Fruit fly (Drosophila melanogaster) whole organism, prepupa: ENCODE data around the gene mRpL37.

Experiments
- CG10631 ChIP-seq: fragments of 200-800 bp; sonication (Bioruptor generic); optimal IDR thresholded peaks from 2 replicates; lab custom pipeline; 2016; ENCODE audit warnings: missing biosample characterization, missing genetic modification characterization
- CG10669 ChIP-seq: fragments of 200-800 bp; sonication (Bioruptor generic); optimal IDR thresholded peaks from 3 replicates; lab custom pipeline; 2018; ENCODE audit warnings: missing biosample characterization, mild to moderate bottlenecking, missing genetic modification characterization, moderate library complexity
- CG11294 ChIP-seq: fragments of 200-800 bp; sonication (Bioruptor generic); IDR thresholded peaks from 2 replicates; pipeline ENCODE4 v1.3.6; 2022; ENCODE audit warnings: missing biosample characterization, missing genetic modification characterization
- CG11762 ChIP-seq: fragments of 200-800 bp; sonication (Bioruptor generic); optimal IDR thresholded peaks from 3 replicates; lab custom pipeline; 2016; ENCODE audit warnings: missing biosample characterization, missing genetic modification characterization; ENCODE audit not compliant: insufficient read depth
- CG11902 ChIP-seq: fragments of 200-800 bp; sonication (Bioruptor generic); optimal IDR thresholded peaks from 3 replicates; lab custom pipeline; 2016; ENCODE audit warnings: missing biosample characterization, missing genetic modification characterization
- CG15336 ChIP-seq: fragments of 200-800 bp; sonication (Bioruptor generic); IDR thresholded peaks from 2 replicates; pipeline ENCODE4 v1.3.6; 2022; ENCODE audit warnings: missing biosample characterization, missing genetic modification characterization
- CG1621 ChIP-seq: fragments of 200-800 bp; sonication (Bioruptor generic); optimal IDR thresholded peaks from 3 replicates; lab custom pipeline; 2018; ENCODE audit warnings: missing biosample characterization, mild to moderate bottlenecking, missing genetic modification characterization
- CG16779 ChIP-seq: fragments of 200-800 bp; sonication (Bioruptor generic); optimal IDR thresholded peaks from 3 replicates; lab custom pipeline; 2017; ENCODE audit warnings: missing biosample characterization, mild to moderate bottlenecking, missing genetic modification characterization
- CG3032 ChIP-seq: fragments of 200-800 bp; optimal IDR thresholded peaks from 2 replicates; lab custom pipeline; 2019; ENCODE audit warnings: missing biosample characterization, mild to moderate bottlenecking, missing genetic modification characterization, moderate library complexity
- CG31627 ChIP-seq: fragments of 200-800 bp; sonication (Bioruptor generic); optimal IDR thresholded peaks from 3 replicates; lab custom pipeline; 2016; ENCODE audit warnings: missing biosample characterization, missing genetic modification characterization
- CG32006 ChIP-seq: fragments of 200-800 bp; sonication (Bioruptor generic); optimal IDR thresholded peaks from 3 replicates; lab custom pipeline; 2017; ENCODE audit warnings: missing biosample characterization, mild to moderate bottlenecking, missing genetic modification characterization
- CG34406 ChIP-seq: fragments of 200-800 bp; sonication (Bioruptor generic); optimal IDR thresholded peaks from 3 replicates; lab custom pipeline; 2016; ENCODE audit warnings: missing biosample characterization, missing genetic modification characterization
- CG3919 ChIP-seq: fragments of 200-800 bp; sonication (Bioruptor generic); optimal IDR thresholded peaks from 3 replicates; lab custom pipeline; 2016; ENCODE audit warnings: missing biosample characterization, missing genetic modification characterization
- CG4318 ChIP-seq: fragments of 200-800 bp; sonication (Bioruptor generic); optimal IDR thresholded peaks from 3 replicates; lab custom pipeline; 2017; ENCODE audit warnings: missing biosample characterization, mild to moderate bottlenecking, missing genetic modification characterization
- CG6163 ChIP-seq: fragments of 200-800 bp; sonication (Bioruptor generic); IDR thresholded peaks from 3 replicates; pipeline ENCODE4 v1.3.6; 2022; ENCODE audit warnings: missing biosample characterization, missing genetic modification characterization
- CG6276 ChIP-seq: fragments of 200-800 bp; sonication (Bioruptor generic); optimal IDR thresholded peaks from 2 replicates; lab custom pipeline; 2017; ENCODE audit warnings: missing biosample characterization, mild to moderate bottlenecking, missing genetic modification characterization
- CG6792 ChIP-seq: fragments of 200-800 bp; sonication (Bioruptor generic); optimal IDR thresholded peaks from 3 replicates; lab custom pipeline; 2016; ENCODE audit warnings: missing biosample characterization, missing genetic modification characterization
- CG6808 ChIP-seq: fragments of 200-800 bp; sonication (Bioruptor generic); optimal IDR thresholded peaks from 3 replicates; lab custom pipeline; 2017; ENCODE audit warnings: missing biosample characterization, missing genetic modification characterization, mild to moderate bottlenecking, moderate library complexity, missing genetic modification reagents
- CG8319 ChIP-seq: fragments of 200-800 bp; sonication (Bioruptor generic); optimal IDR thresholded peaks from 3 replicates; lab custom pipeline; 2016; ENCODE audit warnings: missing biosample characterization, missing genetic modification characterization
- CG9139 ChIP-seq: fragments of 200-800 bp; sonication (Bioruptor generic); optimal IDR thresholded peaks from 3 replicates; lab custom pipeline; 2017; ENCODE audit warnings: missing biosample characterization, mild to moderate bottlenecking, missing genetic modification characterization
- Eip75B ChIP-seq: fragments of 200-800 bp; sonication (Bioruptor generic); optimal IDR thresholded peaks from 3 replicates; lab custom pipeline; 2016; ENCODE audit warnings: missing biosample characterization, missing genetic modification characterization
- Eip78C ChIP-seq: fragments of 200-800 bp; sonication (Bioruptor generic); peaks from one replicate; lab custom pipeline; 2016; ENCODE audit warnings: missing biosample characterization, missing genetic modification characterization
- Eip93F ChIP-seq: fragments of 200-800 bp; sonication (Bioruptor generic); optimal IDR thresholded peaks from 2 replicates; lab custom pipeline; 2016; ENCODE audit warnings: missing biosample characterization, mild to moderate bottlenecking, missing genetic modification characterization
- Ets21C ChIP-seq: fragments of 200-800 bp; sonication (Bioruptor generic); optimal IDR thresholded peaks from 3 replicates; lab custom pipeline; 2016; ENCODE audit warnings: missing biosample characterization, missing genetic modification characterization
- Ets96B ChIP-seq: fragments of 200-800 bp; optimal IDR thresholded peaks from 2 replicates; lab custom pipeline; 2019; ENCODE audit warnings: missing biosample characterization, mild to moderate bottlenecking, missing genetic modification characterization, moderate library complexity
- Gug ChIP-seq: fragments of 200-800 bp; sonication (Bioruptor generic); IDR thresholded peaks from 2 replicates; pipeline ENCODE4 v1.3.6; 2022; ENCODE audit warnings: missing biosample characterization, missing genetic modification characterization
- Hr38 ChIP-seq: sonication (Bioruptor generic); optimal IDR thresholded peaks from 2 replicates; lab custom pipeline; 2016; ENCODE audit warnings: missing biosample characterization, missing genetic modification characterization
- Hr39 ChIP-seq: fragments of 200-800 bp; sonication (Bioruptor generic); optimal IDR thresholded peaks from 2 replicates; lab custom pipeline; 2016; ENCODE audit warnings: missing biosample characterization, missing genetic modification characterization
- Hr4 ChIP-seq: fragments of 200-800 bp; sonication (Bioruptor generic); optimal IDR thresholded peaks from 3 replicates; lab custom pipeline; 2016; ENCODE audit warnings: missing biosample characterization, missing genetic modification characterization
- Lpt ChIP-seq: fragments of 200-800 bp; sonication (Bioruptor generic); optimal IDR thresholded peaks from 3 replicates; lab custom pipeline; 2016; ENCODE audit warnings: missing biosample characterization, missing genetic modification characterization
- Met ChIP-seq: fragments of 200-800 bp; sonication (Bioruptor generic); optimal IDR thresholded peaks from 3 replicates; lab custom pipeline; 2016; ENCODE audit warnings: missing biosample characterization, missing genetic modification characterization
- Smox ChIP-seq: fragments of 200-800 bp; sonication (Bioruptor generic); optimal IDR thresholded peaks from 3 replicates; lab custom pipeline; 2016; ENCODE audit warnings: missing biosample characterization, missing genetic modification characterization
- Sox102F ChIP-seq: fragments of 200-800 bp; sonication (Bioruptor generic); optimal IDR thresholded peaks from 2 replicates; lab custom pipeline; 2016; ENCODE audit warnings: missing biosample characterization, mild to moderate bottlenecking, missing genetic modification characterization
- Sox15 ChIP-seq: fragments of 200-800 bp; sonication (Bioruptor generic); optimal IDR thresholded peaks from 3 replicates; lab custom pipeline; 2016; ENCODE audit warnings: missing biosample characterization, missing genetic modification characterization
- achi ChIP-seq: fragments of 200-800 bp; sonication (Bioruptor generic); optimal IDR thresholded peaks from 3 replicates; lab custom pipeline; 2016; ENCODE audit warnings: missing biosample characterization, missing genetic modification characterization
- cyc ChIP-seq: fragments of 200-800 bp; sonication (Bioruptor generic); optimal IDR thresholded peaks from 3 replicates; lab custom pipeline; 2016; ENCODE audit warnings: missing biosample characterization, missing genetic modification characterization
- dac ChIP-seq: fragments of 200-800 bp; sonication (Bioruptor generic); optimal IDR thresholded peaks from 2 replicates; lab custom pipeline; 2017; ENCODE audit warnings: missing biosample characterization, mild to moderate bottlenecking, missing genetic modification characterization
- eg ChIP-seq: fragments of 200-800 bp; sonication (Bioruptor generic); IDR thresholded peaks from 3 replicates; pipeline ENCODE4 v1.3.6; 2022; ENCODE audit warnings: missing biosample characterization, missing genetic modification characterization
- esn ChIP-seq: fragments of 200-800 bp; sonication (Bioruptor generic); optimal IDR thresholded peaks from 2 replicates; lab custom pipeline; 2016; ENCODE audit warnings: missing biosample characterization, mild to moderate bottlenecking, missing genetic modification characterization, moderate library complexity
- fd85E ChIP-seq: fragments of 200-800 bp; sonication (Bioruptor generic); optimal IDR thresholded peaks from 3 replicates; lab custom pipeline; 2016; ENCODE audit warnings: missing biosample characterization, missing genetic modification characterization
- fkh ChIP-seq: fragments of 200-800 bp; sonication (Bioruptor generic); optimal IDR thresholded peaks from 3 replicates; lab custom pipeline; 2017; ENCODE audit warnings: missing biosample characterization, mild to moderate bottlenecking, missing genetic modification characterization, moderate library complexity
- lz ChIP-seq: fragments of 200-800 bp; sonication (Bioruptor generic); optimal IDR thresholded peaks from 3 replicates; lab custom pipeline; 2016; ENCODE audit warnings: missing biosample characterization, missing genetic modification characterization
- net ChIP-seq: fragments of 200-800 bp; sonication (Bioruptor generic); optimal IDR thresholded peaks from 3 replicates; lab custom pipeline; 2016; ENCODE audit warnings: missing biosample characterization, missing genetic modification characterization
- pdm3 ChIP-seq: fragments of 200-800 bp; sonication (Bioruptor generic); optimal IDR thresholded peaks from 3 replicates; lab custom pipeline; 2016; ENCODE audit warnings: missing biosample characterization, missing genetic modification characterization
- spab ChIP-seq: fragments of 200-800 bp; sonication (Bioruptor generic); optimal IDR thresholded peaks from 2 replicates; lab custom pipeline; 2017; ENCODE audit warnings: missing biosample characterization, mild to moderate bottlenecking, missing genetic modification characterization, missing genetic modification reagents
- ss ChIP-seq, 2 experiments: fragments of 200-800 bp; sonication (Bioruptor generic); optimal IDR thresholded peaks; 2 replicates in 1 of 2; 3 replicates in 1 of 2; lab custom pipeline; 2017 to 2018; ENCODE audit warnings: mild to moderate bottlenecking in 2 of 2, missing biosample characterization in 2 of 2, missing genetic modification characterization in 2 of 2, moderate library complexity in 1 of 2
- svp ChIP-seq: fragments of 200-800 bp; sonication (Bioruptor generic); peaks from one replicate; lab custom pipeline; 2016; ENCODE audit warnings: missing biosample characterization, missing genetic modification characterization
- topi ChIP-seq: fragments of 200-800 bp; sonication (Bioruptor generic); optimal IDR thresholded peaks from 3 replicates; lab custom pipeline; 2016; ENCODE audit warnings: missing biosample characterization, missing genetic modification characterization
- vri ChIP-seq: fragments of 200-800 bp; sonication (Bioruptor generic); optimal IDR thresholded peaks from 3 replicates; lab custom pipeline; 2016; ENCODE audit warnings: missing biosample characterization, mild to moderate bottlenecking, missing genetic modification characterization

mRpL37 gene

DNA sequence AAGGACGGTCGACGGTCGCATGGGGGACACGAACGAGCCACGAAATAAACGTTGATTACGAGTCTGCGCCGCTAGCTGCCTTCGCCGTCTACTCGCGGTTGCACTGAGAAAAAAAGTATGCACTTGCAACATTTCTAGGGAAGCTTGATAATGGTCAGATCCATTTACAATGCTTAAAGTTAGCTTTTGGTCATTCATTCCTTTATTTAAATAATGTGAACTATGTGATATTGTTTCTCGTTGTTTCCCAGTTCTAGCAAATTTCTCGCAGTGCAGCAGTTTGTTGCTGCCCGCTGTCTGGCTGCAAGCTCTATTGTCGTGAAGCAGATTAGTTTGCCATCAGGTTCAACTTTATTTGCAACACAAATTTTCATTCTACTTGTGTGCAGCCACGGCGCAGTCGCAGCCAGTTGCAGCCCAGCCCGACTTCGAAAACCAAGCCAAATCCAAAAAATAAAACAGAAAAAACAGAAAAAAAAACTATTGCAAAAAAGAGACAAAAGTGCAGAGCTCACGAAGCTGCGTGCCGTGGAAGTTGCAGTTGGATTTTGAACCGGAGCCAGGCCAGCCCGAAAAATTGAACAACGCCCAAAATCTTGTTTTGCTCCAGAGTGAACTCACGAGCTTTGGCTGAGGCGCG, 48.8 kb upstream of the mRpL37 start (continued):
- TF ChIP-seq CG1621 (tag; lab: Kevin White, UChicago) (peak; percentile 18), topi (GFP tag; lab: Kevin White, UChicago) (peak; percentile 48), net (GFP tag; lab: Kevin White, UChicago) (peak; percentile 55), CG15336 (GFP tag; lab: Robert Waterston, UW) (peak; percentile 89), ss (GFP tag; optimal IDR thresholded peaks at IDR 0.05; lab: Kevin White, UChicago) (peak; percentile 83 to 91), Smox (GFP tag; lab: Kevin White, UChicago) (no peak), Eip78C (peak; percentile 94), CG9139 (GFP tag; lab: Kevin White, UChicago) (peak; percentile 83), pdm3 (GFP tag; lab: Kevin White, UChicago) (peak; percentile 67), CG11902 (GFP tag; lab: Kevin White, UChicago) (peak; percentile 49), CG6276 (GFP tag; lab: Kevin White, UChicago) (peak; percentile 91), fkh (GFP tag; lab: Kevin White, UChicago) (no peak), dac (GFP tag; lab: Kevin White, UChicago) (peak; percentile 68), Hr38 (no peak)
- TF ChIP-seq, all 60 proteins: peak for 47

DNA sequence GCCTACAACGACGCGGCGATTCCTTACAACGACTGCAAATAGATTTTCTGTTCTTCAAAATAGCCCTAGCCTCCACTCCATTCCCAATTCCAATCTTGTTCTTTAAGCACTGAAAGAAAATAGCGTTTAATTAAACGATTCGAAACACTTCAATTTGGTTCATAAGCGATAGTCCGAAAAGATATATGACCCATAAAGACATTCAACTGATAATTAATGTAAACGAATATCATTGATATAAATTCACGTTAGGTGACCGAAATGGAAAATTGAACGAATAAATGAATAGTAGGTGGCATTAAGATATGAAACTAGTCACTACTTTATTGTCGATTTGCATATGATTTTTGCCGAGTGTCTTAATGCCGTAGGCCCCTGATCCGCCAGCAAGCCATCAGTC, 45.9 kb upstream of the mRpL37 start:
- TF ChIP-seq CG31627 (GFP tag; lab: Kevin White, UChicago) (no peak), CG4318 (no peak), cyc (GFP tag; lab: Kevin White, UChicago) (no peak), CG6808 (peak; percentile 81), CG3032 (tag; lab: Kevin White, UChicago) (peak; percentile 80), Ets21C (GFP tag; lab: Kevin White, UChicago) (no peak), CG11762 (GFP tag; lab: Kevin White, UChicago) (no peak), Hr4 (GFP tag; lab: Kevin White, UChicago) (no peak), Gug (no peak), CG10669 (peak; percentile 69), achi (GFP tag; lab: Kevin White, UChicago) (peak; percentile 31), dac (GFP tag; lab: Kevin White, UChicago) (no peak), CG6163 (GFP tag; lab: Robert Waterston, UW) (0 out of 3 replicates have a peak, but pooled peaks have one; percentile 35), Eip75B (GFP tag; lab: Kevin White, UChicago) (peak; percentile 56), pdm3 (GFP tag; lab: Kevin White, UChicago) (peak; percentile 34), Eip93F (no peak), CG8319 (GFP tag; lab: Kevin White, UChicago) (no peak), CG10631 (GFP tag; lab: Kevin White, UChicago) (peak; percentile 58), ss (GFP tag; optimal IDR thresholded peaks at IDR 0.05; lab: Kevin White, UChicago) (peak; percentile 55 to 61), spab (peak; percentile 57), lz (GFP tag; lab: Kevin White, UChicago) (no peak), eg (no peak), Hr39 (no peak), Sox15 (GFP tag; lab: Kevin White, UChicago) (no peak), Lpt (GFP tag; lab: Kevin White, UChicago) (no peak), Eip78C (peak; percentile 88), CG3919 (GFP tag; lab: Kevin White, UChicago) (peak; percentile 30), CG32006 (GFP tag; lab: Kevin White, UChicago) (peak; percentile 47), vri (GFP tag; lab: Kevin White, UChicago) (no peak), CG16779 (tag; lab: Kevin White, UChicago) (no peak), CG34406 (GFP tag; lab: Kevin White, UChicago) (no peak), fd85E (no peak), Met (GFP tag; lab: Kevin White, UChicago) (no peak), fkh (GFP tag; lab: Kevin White, UChicago) (no peak), svp (GFP tag; lab: Kevin White, UChicago) (no peak), Smox (GFP tag; lab: Kevin White, UChicago) (no peak), Ets96B (tag; lab: Kevin White, UChicago) (peak; percentile 74), CG15336 (GFP tag; lab: Robert Waterston, UW) (no peak), CG11294 (GFP tag; lab: Robert Waterston, UW) (no peak), esn (GFP tag; lab: Kevin White, UChicago) (no peak), CG1621 (tag; lab: Kevin White, UChicago) (peak; percentile 51), Sox102F (GFP tag; lab: Kevin White, UChicago) (no peak), CG6792 (GFP tag; lab: Kevin White, UChicago) (no peak)
